Worm (Caenorhabditis elegans) whole organism, mixed stage, embryonic: ENCODE data around the gene gst-13.

Source experiments
- ceh-83 ChIP-seq: fragments of 200-800 bp; sonication (Bioruptor generic); optimal IDR thresholded peaks from 2 replicates; lab custom pipeline; 2018; ENCODE audit warnings: mild to moderate bottlenecking, missing genetic modification characterization, missing compliant biosample characterization
- ces-1 ChIP-seq: fragments of 150-350 bp; optimal IDR thresholded peaks from 2 replicates; lab custom pipeline; 2014; ENCODE audit warnings: missing biosample characterization, missing genetic modification reagents, missing genetic modification characterization
- elt-3 ChIP-seq: fragments of 150-350 bp; optimal IDR thresholded peaks from 2 replicates; lab custom pipeline; 2014; ENCODE audit warnings: missing biosample characterization, missing genetic modification characterization
- nhr-237 ChIP-seq: fragments of 150-350 bp; optimal IDR thresholded peaks from 2 replicates; lab custom pipeline; 2014; ENCODE audit warnings: missing biosample characterization, missing genetic modification characterization
- pha-4 ChIP-seq: fragments of 150-350 bp; optimal IDR thresholded peaks from 2 replicates; lab custom pipeline; 2018; ENCODE audit warnings: missing biosample characterization, missing genetic modification reagents, missing genetic modification characterization
- snpc-4 ChIP-seq: fragments of 150-350 bp; optimal IDR thresholded peaks from 2 replicates; lab custom pipeline; 2014; ENCODE audit warnings: missing biosample characterization, missing genetic modification characterization
- unc-39 ChIP-seq: fragments of 150-350 bp; optimal IDR thresholded peaks from 2 replicates; lab custom pipeline; 2014; ENCODE audit warnings: missing biosample characterization, missing genetic modification characterization
- ztf-11 ChIP-seq: fragments of 150-350 bp; optimal IDR thresholded peaks from 2 replicates; lab custom pipeline; 2014; ENCODE audit warnings: missing biosample characterization, missing genetic modification characterization

- no peak for TF ChIP-seq unc-39
- TF ChIP-seq nhr-237, result no peak
- no peak for TF ChIP-seq snpc-4 (tag; lab: Kevin White, UChicago)
- TF ChIP-seq ceh-83 (GFP tag; lab: Kevin White, UChicago), result no peak
- TF ChIP-seq ces-1 (GFP tag; lab: Kevin White, UChicago), result no peak
- TF ChIP-seq ztf-11, result no peak
- TF ChIP-seq elt-3, result no peak
- no peak for TF ChIP-seq pha-4 (tag; lab: Kevin White, UChicago)
These were observed 22.9 kb downstream of the gst-13 start, which contains the start of gene nlp-82 for ce11 chrII:9254187-9254586.
